Fruit fly (Drosophila melanogaster): Measurements from ENCODE around the gene Naa15-16.
A peak's percentile ranks its signal among the peaks of the same experiment; 100 is the strongest.

Gene Naa15-16

DNA sequence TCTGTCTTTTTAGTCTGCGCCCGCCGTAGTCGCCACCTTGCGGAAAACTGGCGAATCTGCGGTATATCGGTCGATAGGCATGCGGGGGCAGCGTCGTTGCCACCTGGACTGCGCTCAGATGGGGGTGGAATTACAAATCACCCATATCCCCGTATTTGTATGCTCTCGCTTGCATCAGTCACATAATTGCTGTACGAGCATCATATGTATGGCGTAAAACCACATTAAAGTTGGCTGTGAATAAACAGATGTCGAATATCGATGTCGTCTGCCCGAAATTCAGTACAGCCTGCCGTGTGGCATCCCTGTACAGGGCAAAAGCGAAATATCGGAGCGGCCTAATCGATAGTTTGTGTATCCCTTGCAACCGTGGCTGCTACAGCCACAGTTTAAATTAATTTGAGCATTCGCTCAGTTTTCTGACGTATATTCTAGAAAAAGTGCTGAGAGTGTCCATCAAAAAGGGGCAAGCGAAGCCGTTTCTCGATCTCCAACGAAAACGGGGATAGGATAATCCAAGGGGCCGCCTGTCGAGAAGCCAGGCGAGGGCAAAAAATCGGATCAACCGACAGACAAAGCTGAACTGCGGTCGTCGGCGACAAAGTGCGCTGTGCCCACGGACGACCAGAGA is 42.1 kb downstream of the Naa15-16 start, which contains the start of the genes Idh3a and CoRest (continued):
- TF ChIP-seq ase (GFP tag; IDR thresholded peaks at IDR 0.05): no peak
- no peak for TF ChIP-seq CG3065 (GFP tag; optimal IDR thresholded peaks at IDR 0.05)
- TF ChIP-seq CG16863 (GFP tag; optimal IDR thresholded peaks at IDR 0.05): no peak
- TF ChIP-seq sens-2 (GFP tag; IDR thresholded peaks at IDR 0.05): no peak
- peak; percentile 63; the same call in 1 of the 2 replicates for TF ChIP-seq Bgb (GFP tag; IDR thresholded peaks at IDR 0.05; ENCODE audit: partially characterized antibody)
- TF ChIP-seq CG7556 (GFP tag; optimal IDR thresholded peaks at IDR 0.05): no peak
- no peak for TF ChIP-seq CG15269 (tag; optimal IDR thresholded peaks at IDR 0.05)
- no peak for TF ChIP-seq CG10654 (GFP tag; optimal IDR thresholded peaks at IDR 0.05)
- TF ChIP-seq wor (GFP tag; IDR thresholded peaks at IDR 0.05): no peak
- no peak for TF ChIP-seq psq (GFP tag; optimal IDR thresholded peaks at IDR 0.05)
- peak; percentile 12 for TF ChIP-seq Max (GFP tag; optimal IDR thresholded peaks at IDR 0.05)
- peak; percentile 28 for TF ChIP-seq CG12659 (GFP tag; optimal IDR thresholded peaks at IDR 0.05)
- TF ChIP-seq sim (GFP tag; IDR thresholded peaks at IDR 0.05): no peak
- no peak for TF ChIP-seq wek (GFP tag; optimal IDR thresholded peaks at IDR 0.05)
- no peak for TF ChIP-seq gcm2 (GFP tag; optimal IDR thresholded peaks at IDR 0.05)
- TF ChIP-seq CG12769 (tag; optimal IDR thresholded peaks at IDR 0.05): no peak
- no peak for TF ChIP-seq sima (GFP tag; optimal IDR thresholded peaks at IDR 0.05)
- TF ChIP-seq zen2 (GFP tag; IDR thresholded peaks at IDR 0.05; ENCODE audit: partially characterized antibody): no peak; the same call in 2 of the 3 replicates
- TF ChIP-seq NC2β (GFP tag; optimal IDR thresholded peaks at IDR 0.05): no peak
- TF ChIP-seq gt (GFP tag; IDR thresholded peaks at IDR 0.05): no peak
- TF ChIP-seq CG1647 (GFP tag; optimal IDR thresholded peaks at IDR 0.05): no peak
- TF ChIP-seq sqz (GFP tag; optimal IDR thresholded peaks at IDR 0.05): no peak
- TF ChIP-seq Sry-β (GFP tag; optimal IDR thresholded peaks at IDR 0.05): no peak
- TF ChIP-seq CG7786 (GFP tag; optimal IDR thresholded peaks at IDR 0.05): peak; percentile 4
- TF ChIP-seq CG12219 (GFP tag; optimal IDR thresholded peaks at IDR 0.05): no peak
- no peak for TF ChIP-seq jing (GFP tag; optimal IDR thresholded peaks at IDR 0.05)
- TF ChIP-seq PHDP (tag; optimal IDR thresholded peaks at IDR 0.05): no peak
- no peak for TF ChIP-seq sisA (GFP tag; IDR thresholded peaks at IDR 0.05)
- TF ChIP-seq CG14014 (GFP tag; IDR thresholded peaks at IDR 0.05): peak; percentile 33; the same call in 1 of the 2 replicates
- no peak for TF ChIP-seq ttk (GFP tag; IDR thresholded peaks at IDR 0.05)
- TF ChIP-seq z (GFP tag; IDR thresholded peaks at IDR 0.05): no peak
- TF ChIP-seq shn (GFP tag; optimal IDR thresholded peaks at IDR 0.05): no peak
- TF ChIP-seq hkb (optimal IDR thresholded peaks at IDR 0.05): no peak
- TF ChIP-seq hkb (GFP tag; IDR thresholded peaks at IDR 0.05): no peak
- TF ChIP-seq Elba2 (GFP tag; optimal IDR thresholded peaks at IDR 0.05): no peak
- TF ChIP-seq Myb (GFP tag; optimal IDR thresholded peaks at IDR 0.05): peak; percentile 76
- TF ChIP-seq CG18764 (GFP tag; optimal IDR thresholded peaks at IDR 0.05): no peak
- no peak for TF ChIP-seq trh (GFP tag; optimal IDR thresholded peaks at IDR 0.05)
- peak; percentile 38 for TF ChIP-seq CG2712 (tag; optimal IDR thresholded peaks at IDR 0.05)
- no peak for TF ChIP-seq ATbp (GFP tag; optimal IDR thresholded peaks at IDR 0.05)
- TF ChIP-seq pan (optimal IDR thresholded peaks at IDR 0.05): no peak
- TF ChIP-seq pan (GFP tag; optimal IDR thresholded peaks at IDR 0.05 in 1 of 2, IDR thresholded peaks at IDR 0.05 in 1 of 2): no peak
- TF ChIP-seq ranshi (GFP tag; IDR thresholded peaks at IDR 0.05): no peak
- TF ChIP-seq CG2116 (GFP tag; optimal IDR thresholded peaks at IDR 0.05): peak; percentile 98
- TF ChIP-seq CG4820 (GFP tag; optimal IDR thresholded peaks at IDR 0.05): peak; percentile 4
- TF ChIP-seq Drgx (GFP tag; IDR thresholded peaks at IDR 0.05): no peak
- TF ChIP-seq Ravus (GFP tag; IDR thresholded peaks at IDR 0.05): no peak
- TF ChIP-seq CG2129 (GFP tag; IDR thresholded peaks at IDR 0.05; ENCODE audit: partially characterized antibody): peak; percentile 38; the same call in 1 of the 2 replicates
- peak; percentile 90 for TF ChIP-seq BEAF-32 (GFP tag; optimal IDR thresholded peaks at IDR 0.05)
- peak; percentile 54; the same call in 2 of the 3 replicates for TF ChIP-seq CG6791 (GFP tag; IDR thresholded peaks at IDR 0.05; ENCODE audit: partially characterized antibody)
- peak; percentile 63 for TF ChIP-seq E2f2 (GFP tag; IDR thresholded peaks at IDR 0.05)

Measured in whole organism, embryonic.